Worm (Caenorhabditis elegans) whole organism, L1 larva: ENCODE measurements around the gene tdpo-1.

ENCODE experiments used
- C16A3.4 ChIP-seq: fragments of 150-350 bp; optimal IDR thresholded peaks from 2 replicates; lab custom pipeline; 2014; ENCODE audit warnings: missing biosample characterization, missing genetic modification characterization
- C34B4.2 ChIP-seq: sonication (generic microtip); optimal IDR thresholded peaks from 2 replicates; lab custom pipeline; 2017; ENCODE audit warnings: mild to moderate bottlenecking, missing genetic modification characterization, missing compliant biosample characterization
- ama-1 ChIP-seq: fragments of 150-350 bp; optimal IDR thresholded peaks from 2 replicates; lab custom pipeline; 2014
- blmp-1 ChIP-seq: fragments of 150-350 bp; optimal IDR thresholded peaks from 2 replicates; lab custom pipeline; 2014; ENCODE audit warnings: missing biosample characterization, missing genetic modification characterization
- ceh-63 ChIP-seq: fragments of 200-800 bp; sonication (Bioruptor generic); optimal IDR thresholded peaks from 2 replicates; lab custom pipeline; 2018; ENCODE audit warnings: mild to moderate bottlenecking, missing genetic modification characterization, missing compliant biosample characterization
- ceh-82 ChIP-seq, 3 experiments: fragments of 150-350 bp in 1 of 3; sonication (generic microtip) in 2 of 3; optimal IDR thresholded peaks; 2 replicates each; lab custom pipeline; 2014 to 2017; ENCODE audit warnings: missing biosample characterization in 3 of 3, missing genetic modification characterization in 3 of 3
- ceh-88 ChIP-seq: fragments of 200-800 bp; sonication (Bioruptor generic); IDR thresholded peaks from 2 replicates; pipeline ENCODE4 v1.3.6; 2022; ENCODE audit warnings: missing genetic modification characterization, missing compliant biosample characterization
- efl-3 ChIP-seq: fragments of 200-800 bp; sonication (Bioruptor generic); optimal IDR thresholded peaks from 2 replicates; lab custom pipeline; 2018; ENCODE audit warnings: mild to moderate bottlenecking, missing genetic modification characterization, missing compliant biosample characterization
- egl-27 ChIP-seq, 2 experiments: fragments of 150-350 bp in 1 of 2; sonication (generic microtip); optimal IDR thresholded peaks; 3 replicates each; lab custom pipeline; 2017 to 2018; ENCODE audit warnings: missing biosample characterization in 2 of 2, missing genetic modification characterization in 2 of 2, missing genetic modification reagents in 2 of 2
- elt-2 ChIP-seq: sonication (generic microtip); optimal IDR thresholded peaks from 2 replicates; lab custom pipeline; 2016; ENCODE audit warnings: missing genetic modification characterization, mild to moderate bottlenecking, inconsistent platforms, missing compliant biosample characterization, missing genetic modification reagents
- fkh-8 ChIP-seq: sonication (generic microtip); optimal IDR thresholded peaks from 2 replicates; lab custom pipeline; 2016; ENCODE audit warnings: mild to moderate bottlenecking, missing genetic modification characterization, missing compliant biosample characterization
- fos-1 ChIP-seq: fragments of 150-350 bp; optimal IDR thresholded peaks from 2 replicates; lab custom pipeline; 2014; ENCODE audit warnings: missing biosample characterization, missing genetic modification characterization
- grh-1 ChIP-seq: fragments of 200-800 bp; sonication (Bioruptor generic); IDR thresholded peaks from 2 replicates; pipeline ENCODE4 v1.3.6; 2022; ENCODE audit warnings: missing genetic modification reagents, missing genetic modification characterization, missing compliant biosample characterization
- irx-1 ChIP-seq: sonication (generic microtip); optimal IDR thresholded peaks from 2 replicates; lab custom pipeline; 2016; ENCODE audit warnings: missing genetic modification characterization, missing compliant biosample characterization
- isw-1 ChIP-seq: fragments of 200-800 bp; sonication (Bioruptor generic); IDR thresholded peaks from 2 replicates; pipeline ENCODE4 v1.3.6; 2022; ENCODE audit warnings: missing genetic modification characterization, missing compliant biosample characterization
- jun-1 ChIP-seq: fragments of 150-350 bp; optimal IDR thresholded peaks from 2 replicates; lab custom pipeline; 2014; ENCODE audit warnings: missing biosample characterization, missing genetic modification reagents, missing genetic modification characterization
- lin-14 ChIP-seq: fragments of 200-800 bp; sonication (Bioruptor generic); optimal IDR thresholded peaks from 2 replicates; lab custom pipeline; 2018; ENCODE audit warnings: mild to moderate bottlenecking, missing genetic modification characterization, moderate library complexity, missing compliant biosample characterization
- lin-15B ChIP-seq: fragments of 150-350 bp; sonication (generic microtip); optimal IDR thresholded peaks from 3 replicates; lab custom pipeline; 2014; ENCODE audit warnings: missing biosample characterization, missing genetic modification characterization
- lin-39 ChIP-seq: fragments of 150-350 bp; optimal IDR thresholded peaks from 2 replicates; lab custom pipeline; 2014; ENCODE audit warnings: missing biosample characterization, missing genetic modification reagents, missing genetic modification characterization
- mef-2 ChIP-seq: fragments of 150-350 bp; optimal IDR thresholded peaks from 2 replicates; lab custom pipeline; 2014; ENCODE audit warnings: missing biosample characterization, missing genetic modification characterization
- nhr-12 ChIP-seq: sonication (generic microtip); optimal IDR thresholded peaks from 2 replicates; lab custom pipeline; 2017; ENCODE audit warnings: missing biosample characterization, missing genetic modification characterization
- nhr-20 ChIP-seq: sonication (generic microtip); optimal IDR thresholded peaks from 2 replicates; lab custom pipeline; 2016; ENCODE audit warnings: mild to moderate bottlenecking, missing genetic modification characterization, missing compliant biosample characterization
- nhr-47 ChIP-seq: sonication (generic microtip); optimal IDR thresholded peaks from 2 replicates; lab custom pipeline; 2016; ENCODE audit warnings: mild to moderate bottlenecking, missing genetic modification characterization, moderate library complexity, missing compliant biosample characterization
- nhr-71 ChIP-seq: sonication (generic microtip); optimal IDR thresholded peaks from 2 replicates; lab custom pipeline; 2016; ENCODE audit warnings: mild to moderate bottlenecking, missing genetic modification characterization, moderate library complexity, missing compliant biosample characterization
- nhr-85 ChIP-seq: sonication (generic microtip); peaks from one replicate; lab custom pipeline; 2016; ENCODE audit warnings: missing genetic modification characterization, inconsistent platforms, missing compliant biosample characterization
- nhr-90 ChIP-seq: sonication (generic microtip); optimal IDR thresholded peaks from 2 replicates; lab custom pipeline; 2016; ENCODE audit warnings: mild to moderate bottlenecking, missing genetic modification characterization, missing compliant biosample characterization; ENCODE audit not compliant: poor library complexity
- pax-3 ChIP-seq: fragments of 200-800 bp; sonication (Bioruptor generic); optimal IDR thresholded peaks from 2 replicates; lab custom pipeline; 2018; ENCODE audit warnings: mild to moderate bottlenecking, missing genetic modification characterization, moderate library complexity, missing compliant biosample characterization
- pqm-1 ChIP-seq: sonication (generic microtip); optimal IDR thresholded peaks from 3 replicates; lab custom pipeline; 2017; ENCODE audit warnings: missing biosample characterization, missing genetic modification characterization
- skn-1 ChIP-seq: fragments of 150-350 bp; optimal IDR thresholded peaks from 2 replicates; lab custom pipeline; 2014; ENCODE audit warnings: missing biosample characterization, missing genetic modification characterization
- snu-23 ChIP-seq: sonication (generic microtip); optimal IDR thresholded peaks from 2 replicates; lab custom pipeline; 2016; ENCODE audit warnings: missing genetic modification characterization, missing compliant biosample characterization
- sptf-1 ChIP-seq: fragments of 150-350 bp; optimal IDR thresholded peaks from 2 replicates; lab custom pipeline; 2014; ENCODE audit warnings: missing biosample characterization, missing genetic modification characterization
- tbx-2 ChIP-seq: sonication (generic microtip); optimal IDR thresholded peaks from 2 replicates; lab custom pipeline; 2016; ENCODE audit warnings: missing genetic modification characterization, missing compliant biosample characterization
- tlp-1 ChIP-seq: fragments of 150-350 bp; optimal IDR thresholded peaks from 2 replicates; lab custom pipeline; 2014; ENCODE audit warnings: missing biosample characterization, missing genetic modification characterization
- unc-86 ChIP-seq: sonication (generic microtip); optimal IDR thresholded peaks from 2 replicates; lab custom pipeline; 2016; ENCODE audit warnings: missing genetic modification characterization, missing compliant biosample characterization
- unc-98 ChIP-seq: fragments of 200-800 bp; sonication (Bioruptor generic); IDR thresholded peaks from 2 replicates; pipeline ENCODE4 v1.3.6; 2022; ENCODE audit warnings: missing genetic modification characterization, missing compliant biosample characterization
- xbp-1 ChIP-seq: sonication (generic microtip); optimal IDR thresholded peaks from 2 replicates; lab custom pipeline; 2016; ENCODE audit warnings: missing genetic modification characterization, missing compliant biosample characterization
- zag-1 ChIP-seq: fragments of 150-350 bp; optimal IDR thresholded peaks from 2 replicates; lab custom pipeline; 2014; ENCODE audit warnings: missing biosample characterization, missing genetic modification characterization
- ztf-4 ChIP-seq: fragments of 150-350 bp; optimal IDR thresholded peaks from 2 replicates; lab custom pipeline; 2014; ENCODE audit warnings: missing biosample characterization, missing genetic modification characterization

Gene tdpo-1

ce11 chrIV:1959554-1959953 lies at the start of gene tdpo-1:
Gene tdpo-1, plus strand, starts transcription at chrIV:1959854.
- TF ChIP-seq skn-1 (tag; lab: Kevin White, UChicago) (no peak), ztf-4 (tag; lab: Kevin White, UChicago) (no peak), mef-2 (no peak), nhr-47 (tag; lab: Kevin White, UChicago) (no peak)

DNA sequence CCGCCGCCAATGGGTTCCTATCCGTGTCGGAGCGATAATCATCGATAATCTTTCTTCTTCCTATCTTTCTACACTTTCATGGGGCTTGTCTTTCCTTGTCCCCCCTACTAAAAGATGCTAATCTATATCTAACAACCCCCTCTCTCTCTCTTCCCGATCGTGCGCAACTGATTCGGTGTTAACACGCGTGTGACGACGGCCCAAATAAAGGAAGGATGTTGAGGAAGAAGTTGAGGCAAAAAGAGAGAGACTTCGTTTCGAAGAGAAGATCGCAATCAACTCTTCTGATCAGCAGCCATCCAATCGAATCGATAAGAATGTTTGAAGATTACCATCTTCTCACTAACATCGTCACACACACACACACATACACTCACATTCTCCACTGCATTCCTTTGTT lies 48.4 kb upstream of the tdpo-1 start:
- TF ChIP-seq efl-3 (GFP tag; lab: Kevin White, UChicago) = peak; percentile 78
- no peak for TF ChIP-seq ama-1 (lab: Kevin White, UChicago)
- peak; percentile 16 for TF ChIP-seq irx-1
- no peak for TF ChIP-seq nhr-90
- no peak for TF ChIP-seq ceh-82 (tag; optimal IDR thresholded peaks at IDR 0.05; lab: Kevin White, UChicago)
- peak; percentile 80 for TF ChIP-seq lin-14 (GFP tag; lab: Kevin White, UChicago)
- peak; percentile 10 for TF ChIP-seq nhr-71 (tag; lab: Kevin White, UChicago)
- no peak for TF ChIP-seq sptf-1
- no peak for TF ChIP-seq mef-2
- peak; percentile 17 for TF ChIP-seq nhr-20 (tag; lab: Kevin White, UChicago)
- peak; percentile 96 for TF ChIP-seq nhr-85 (tag; lab: Kevin White, UChicago)
- no peak for TF ChIP-seq pqm-1 (tag; lab: Kevin White, UChicago)
- TF ChIP-seq blmp-1 (tag; lab: Kevin White, UChicago) = peak; percentile 45
- peak; percentile 29; the same call in 1 of the 2 replicates for TF ChIP-seq grh-1 (GFP tag; lab: Robert Waterston, UW)

- TF ChIP-seq lin-14 (GFP tag; lab: Kevin White, UChicago) (peak; percentile 33), ceh-88 (no peak), elt-2 (tag; lab: Kevin White, UChicago) (no peak), nhr-12 (tag; lab: Kevin White, UChicago) (no peak), skn-1 (tag; lab: Kevin White, UChicago) (no peak), unc-86 (tag; lab: Kevin White, UChicago) (no peak), fos-1 (tag; lab: Kevin White, UChicago) (no peak), nhr-85 (tag; lab: Kevin White, UChicago) (peak; percentile 26), xbp-1 (tag; lab: Kevin White, UChicago) (no peak), pax-3 (tag; lab: Kevin White, UChicago) (no peak)
Measured at ce11 chrIV:1914900-1915299, 44.8 kb upstream of the tdpo-1 start.

ce11 chrIV:1915549-1915948 lies 44.1 kb upstream of the tdpo-1 start:
- TF ChIP-seq blmp-1 (tag; lab: Kevin White, UChicago) = peak; percentile 17
- no peak for TF ChIP-seq unc-98 (GFP tag; lab: Robert Waterston, UW)
- TF ChIP-seq irx-1 = no peak
- TF ChIP-seq ceh-63 = no peak
- no peak for TF ChIP-seq pax-3 (tag; lab: Kevin White, UChicago)
- no peak for TF ChIP-seq C16A3.4

DNA sequence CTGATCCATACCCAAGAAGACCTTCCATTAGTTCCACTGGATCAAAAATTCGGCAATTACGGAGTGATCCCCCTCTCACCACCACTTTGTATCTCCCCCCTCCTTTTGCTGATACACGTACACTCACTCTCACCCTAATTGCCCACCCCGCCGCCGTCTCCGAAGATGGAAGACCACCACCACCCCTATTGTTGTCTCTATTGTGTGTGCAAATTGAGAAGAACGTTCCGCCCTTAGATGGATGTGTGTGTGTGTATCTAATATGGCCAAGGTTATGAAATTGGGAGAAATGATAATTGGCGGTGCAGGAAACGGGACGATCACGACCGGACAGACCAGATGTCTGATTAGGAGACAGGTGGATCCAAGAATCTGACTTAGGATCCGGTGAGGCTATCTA lies 43.4 kb upstream of the tdpo-1 start:
- TF ChIP-seq tlp-1 (tag; lab: Kevin White, UChicago) (no peak), nhr-85 (tag; lab: Kevin White, UChicago) (peak; percentile 70), egl-27 (tag; optimal IDR thresholded peaks at IDR 0.05; lab: Kevin White, UChicago) (no peak), lin-14 (GFP tag; lab: Kevin White, UChicago) (peak; percentile 2), C34B4.2 (no peak), fkh-8 (no peak)
- TF ChIP-seq, all 84 proteins: peak for 2

DNA sequence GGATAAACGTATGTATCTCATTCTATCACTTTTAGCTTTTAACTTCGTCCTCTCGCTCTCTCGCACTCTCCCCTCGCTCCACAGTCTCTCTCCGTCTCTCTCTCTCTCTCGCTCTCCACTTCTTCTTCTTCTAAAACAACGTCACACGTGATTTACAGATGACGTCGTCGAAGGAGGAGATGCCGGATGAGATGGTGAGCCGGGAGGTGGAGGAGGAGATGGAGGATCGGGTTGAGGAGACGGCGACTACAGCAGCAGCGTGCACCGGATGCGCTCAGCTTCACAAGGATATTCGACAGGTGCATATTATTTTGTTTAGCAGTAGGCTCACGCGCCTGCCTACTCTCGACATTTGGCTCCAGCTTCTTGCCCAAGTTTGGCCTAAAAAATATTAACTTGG lies 41.8 kb upstream of the tdpo-1 start, which contains the start of gene elt-6:
Gene elt-6, plus strand, starts transcription at position 159 of the 400 bp plus-strand sequence.
- TF ChIP-seq zag-1 (tag; lab: Kevin White, UChicago) = no peak
- no peak for TF ChIP-seq lin-39
- no peak for TF ChIP-seq skn-1 (tag; lab: Kevin White, UChicago)
- no peak for TF ChIP-seq tbx-2 (tag; lab: Kevin White, UChicago)
- TF ChIP-seq snu-23 (GFP tag; lab: Kevin White, UChicago) = no peak
- 0 out of 2 replicates have a peak, but pooled peaks have one; percentile 24 for TF ChIP-seq grh-1 (GFP tag; lab: Robert Waterston, UW)
- peak; percentile 40 for TF ChIP-seq nhr-85 (tag; lab: Kevin White, UChicago)
- TF ChIP-seq isw-1 = no peak
- TF ChIP-seq ceh-82 (tag; optimal IDR thresholded peaks at IDR 0.05; lab: Kevin White, UChicago) = no peak
- no peak for TF ChIP-seq lin-15B
- TF ChIP-seq jun-1 = no peak
